Fruit fly (Drosophila melanogaster) whole organism, wandering third instar larva: ENCODE measurements around the gene tmod.
A peak's percentile ranks its signal among the peaks of the same experiment; 100 is the strongest.

ENCODE experiments used
- Abd-B ChIP-seq: fragments of >200 bp; optimal IDR thresholded peaks from 2 replicates; lab custom pipeline; 2017; ENCODE audit warnings: missing biosample characterization, missing genetic modification characterization
- CG32264 ChIP-seq: fragments of 200-800 bp; sonication (Bioruptor generic); optimal IDR thresholded peaks from 2 replicates; lab custom pipeline; 2016; ENCODE audit warnings: missing biosample characterization, missing genetic modification characterization
- CG9705 ChIP-seq: fragments of 200-800 bp; sonication (Bioruptor generic); optimal IDR thresholded peaks from 2 replicates; lab custom pipeline; 2018; ENCODE audit warnings: missing biosample characterization, mild to moderate bottlenecking, missing genetic modification characterization
- CrebA ChIP-seq: fragments of 200-800 bp; sonication (Bioruptor generic); optimal IDR thresholded peaks from 2 replicates; lab custom pipeline; 2016; ENCODE audit warnings: missing biosample characterization, mild to moderate bottlenecking, missing genetic modification characterization, borderline replicate concordance
- Dfd ChIP-seq: fragments of >200 bp; optimal IDR thresholded peaks from 2 replicates; lab custom pipeline; 2017; ENCODE audit warnings: missing biosample characterization, missing genetic modification characterization
- Dif ChIP-seq: fragments of 200-275, 200-300 bp; sonication (Bioruptor generic); optimal IDR thresholded peaks from 2 replicates; lab custom pipeline; 2018; ENCODE audit warnings: missing biosample characterization, missing genetic modification characterization; ENCODE audit not compliant: partially characterized antibody
- GATAd ChIP-seq: sonication (Bioruptor generic); optimal IDR thresholded peaks from 2 replicates; lab custom pipeline; 2016; ENCODE audit warnings: missing biosample characterization, missing genetic modification characterization
- HLH106 ChIP-seq: fragments of 200-800 bp; optimal IDR thresholded peaks from 3 replicates; lab custom pipeline; 2019; ENCODE audit warnings: missing biosample characterization, mild to moderate bottlenecking, missing genetic modification characterization, moderate library complexity
- Hnf4 ChIP-seq: fragments of 200-800 bp; sonication (Bioruptor generic); optimal IDR thresholded peaks from 2 replicates; lab custom pipeline; 2016; ENCODE audit warnings: missing biosample characterization, mild to moderate bottlenecking, missing genetic modification characterization
- Hr78 ChIP-seq: fragments of >200 bp; optimal IDR thresholded peaks from 2 replicates; lab custom pipeline; 2017; ENCODE audit warnings: missing biosample characterization, missing genetic modification characterization
- Hr83 ChIP-seq: fragments of 200-300 bp; sonication (Bioruptor generic); optimal IDR thresholded peaks from 2 replicates; lab custom pipeline; 2016; ENCODE audit warnings: missing biosample characterization, mild to moderate bottlenecking, missing genetic modification characterization, moderate library complexity; ENCODE audit not compliant: poor library complexity, severe bottlenecking
- Jra ChIP-seq: sonication (Bioruptor generic); optimal IDR thresholded peaks from 2 replicates; lab custom pipeline; 2016; ENCODE audit warnings: missing biosample characterization, missing genetic modification characterization
- Mio ChIP-seq: sonication (Bioruptor generic); optimal IDR thresholded peaks from 2 replicates; lab custom pipeline; 2016; ENCODE audit warnings: missing biosample characterization, missing genetic modification characterization
- Myc ChIP-seq: fragments of >200 bp; optimal IDR thresholded peaks from 2 replicates; lab custom pipeline; 2017
- N ChIP-seq: fragments of >200 bp; optimal IDR thresholded peaks from 2 replicates; lab custom pipeline; 2018; ENCODE audit warnings: missing biosample characterization, missing external identifiers, missing genetic modification characterization
- OdsH ChIP-seq: fragments of 200-800 bp; sonication (Bioruptor generic); optimal IDR thresholded peaks from 2 replicates; lab custom pipeline; 2016; ENCODE audit warnings: missing biosample characterization, mild to moderate bottlenecking, missing genetic modification characterization
- Rel ChIP-seq, 2 experiments: fragments of 200-800 bp; sonication (Bioruptor generic) in 1 of 2; optimal IDR thresholded peaks; 2 replicates in 1 of 2; 3 replicates in 1 of 2; lab custom pipeline; 2016 to 2019; ENCODE audit warnings: mild to moderate bottlenecking in 2 of 2, missing biosample characterization in 2 of 2, missing genetic modification characterization in 2 of 2, moderate library complexity in 1 of 2
- Sp1 ChIP-seq: fragments of 200-800 bp; sonication (Bioruptor generic); optimal IDR thresholded peaks from 3 replicates; lab custom pipeline; 2019; ENCODE audit warnings: missing biosample characterization, mild to moderate bottlenecking, missing genetic modification characterization, moderate library complexity
- Vsx2 ChIP-seq: fragments of 200-300, 225-300 bp; sonication (Bioruptor generic); optimal IDR thresholded peaks from 2 replicates; lab custom pipeline; 2018; ENCODE audit warnings: missing biosample characterization, missing genetic modification characterization; ENCODE audit not compliant: partially characterized antibody
- br ChIP-seq: fragments of 200-800 bp; sonication (Bioruptor generic); optimal IDR thresholded peaks from 2 replicates; lab custom pipeline; 2016; ENCODE audit warnings: missing biosample characterization, missing genetic modification characterization
- brk ChIP-seq: fragments of 200-800 bp; sonication (Bioruptor generic); optimal IDR thresholded peaks from 2 replicates; lab custom pipeline; 2016; ENCODE audit warnings: missing biosample characterization, mild to moderate bottlenecking, missing genetic modification characterization
- dl ChIP-seq, 2 experiments: fragments of 175-275, 200-275 bp in 1 of 2; fragments of 200-275 bp in 1 of 2; sonication (Bioruptor generic); optimal IDR thresholded peaks; lab custom pipeline; 2018; ENCODE audit warnings: mild to moderate bottlenecking in 2 of 2, missing biosample characterization in 2 of 2, missing genetic modification characterization in 2 of 2, moderate library complexity in 2 of 2; ENCODE audit not compliant: partially characterized antibody in 2 of 2, insufficient read depth in 1 of 2
- dmrt93B ChIP-seq: fragments of 200-800 bp; sonication (Bioruptor generic); optimal IDR thresholded peaks from 2 replicates; lab custom pipeline; 2018; ENCODE audit warnings: missing biosample characterization, mild to moderate bottlenecking, missing genetic modification characterization
- dsf ChIP-seq: sonication (Bioruptor generic); optimal IDR thresholded peaks from 2 replicates; lab custom pipeline; 2016; ENCODE audit warnings: missing biosample characterization, missing genetic modification characterization, borderline replicate concordance
- ey ChIP-seq: fragments of 200-800 bp; sonication (Bioruptor generic); optimal IDR thresholded peaks from 2 replicates; lab custom pipeline; 2016; ENCODE audit warnings: missing biosample characterization, missing genetic modification characterization
- foxo ChIP-seq, 2 experiments: fragments of 200-800 bp; sonication (Bioruptor generic); optimal IDR thresholded peaks; 2 replicates in 1 of 2; 3 replicates in 1 of 2; lab custom pipeline; 2016 to 2017; ENCODE audit warnings: missing biosample characterization in 2 of 2, missing genetic modification characterization in 2 of 2
- fru ChIP-seq: fragments of 200-800 bp; sonication (Bioruptor generic); optimal IDR thresholded peaks from 3 replicates; lab custom pipeline; 2016; ENCODE audit warnings: missing biosample characterization, mild to moderate bottlenecking, missing genetic modification characterization
- h ChIP-seq: fragments of 200-800 bp; sonication (Bioruptor generic); optimal IDR thresholded peaks from 3 replicates; lab custom pipeline; 2016; ENCODE audit warnings: missing biosample characterization, mild to moderate bottlenecking, missing genetic modification characterization
- jim ChIP-seq: fragments of 175-275, 200-325 bp; sonication (Bioruptor generic); optimal IDR thresholded peaks from 2 replicates; lab custom pipeline; 2016; ENCODE audit warnings: missing biosample characterization, mild to moderate bottlenecking, missing genetic modification characterization
- lola ChIP-seq: fragments of >200 bp; optimal IDR thresholded peaks from 2 replicates; lab custom pipeline; 2017; ENCODE audit warnings: missing biosample characterization, missing genetic modification characterization
- pan ChIP-seq: fragments of >200 bp; optimal IDR thresholded peaks from 2 replicates; lab custom pipeline; 2017
- psq ChIP-seq: fragments of 200-800 bp; sonication (Bioruptor generic); optimal IDR thresholded peaks from 3 replicates; lab custom pipeline; 2017; ENCODE audit warnings: missing biosample characterization, mild to moderate bottlenecking, missing genetic modification characterization, moderate library complexity
- rgr ChIP-seq: fragments of 200-800 bp; sonication (Bioruptor generic); optimal IDR thresholded peaks from 3 replicates; lab custom pipeline; 2016; ENCODE audit warnings: missing biosample characterization, mild to moderate bottlenecking, missing genetic modification characterization
- sage ChIP-seq: fragments of 200-800 bp; sonication (Bioruptor generic); optimal IDR thresholded peaks from 2 replicates; lab custom pipeline; 2016; ENCODE audit warnings: missing biosample characterization, mild to moderate bottlenecking, missing genetic modification characterization
- sv ChIP-seq: fragments of 200-800 bp; sonication (Bioruptor generic); optimal IDR thresholded peaks from 3 replicates; lab custom pipeline; 2016; ENCODE audit warnings: missing biosample characterization, missing genetic modification characterization
- tai ChIP-seq: sonication (Bioruptor generic); optimal IDR thresholded peaks from 2 replicates; lab custom pipeline; 2016; ENCODE audit warnings: missing biosample characterization, missing genetic modification characterization
- usp ChIP-seq: fragments of >200 bp; optimal IDR thresholded peaks from 2 replicates; lab custom pipeline; 2017; ENCODE audit warnings: missing biosample characterization, missing genetic modification characterization
- woc ChIP-seq: sonication (Bioruptor generic); optimal IDR thresholded peaks from 2 replicates; lab custom pipeline; 2016; ENCODE audit warnings: missing biosample characterization, mild to moderate bottlenecking, missing genetic modification characterization

The tmod gene

DNA sequence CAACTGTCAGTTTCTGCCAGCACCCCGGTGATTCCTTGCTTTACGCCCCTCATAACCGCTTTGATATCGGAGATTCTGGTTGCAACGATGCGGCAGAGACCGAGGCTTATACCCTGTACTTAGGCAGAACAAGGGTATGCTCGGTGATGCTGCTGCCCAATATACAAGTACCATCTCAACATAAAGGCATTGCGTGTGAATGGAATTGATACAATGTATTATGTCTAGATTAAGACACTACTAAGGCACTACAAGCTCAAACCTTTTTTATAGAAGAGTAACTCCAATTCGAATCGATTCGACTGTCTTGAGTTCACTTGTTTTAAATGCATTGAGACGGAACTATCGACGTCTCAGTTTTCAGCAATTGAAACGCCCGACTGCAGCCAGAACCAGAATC lies 34.8 kb downstream of the tmod start (continued):
- TF ChIP-seq CG32264 (GFP tag; lab: Kevin White, UChicago) (no peak), sage (GFP tag; lab: Kevin White, UChicago) (no peak), CrebA (GFP tag; lab: Kevin White, UChicago) (no peak), ey (peak; percentile 44)

DNA sequence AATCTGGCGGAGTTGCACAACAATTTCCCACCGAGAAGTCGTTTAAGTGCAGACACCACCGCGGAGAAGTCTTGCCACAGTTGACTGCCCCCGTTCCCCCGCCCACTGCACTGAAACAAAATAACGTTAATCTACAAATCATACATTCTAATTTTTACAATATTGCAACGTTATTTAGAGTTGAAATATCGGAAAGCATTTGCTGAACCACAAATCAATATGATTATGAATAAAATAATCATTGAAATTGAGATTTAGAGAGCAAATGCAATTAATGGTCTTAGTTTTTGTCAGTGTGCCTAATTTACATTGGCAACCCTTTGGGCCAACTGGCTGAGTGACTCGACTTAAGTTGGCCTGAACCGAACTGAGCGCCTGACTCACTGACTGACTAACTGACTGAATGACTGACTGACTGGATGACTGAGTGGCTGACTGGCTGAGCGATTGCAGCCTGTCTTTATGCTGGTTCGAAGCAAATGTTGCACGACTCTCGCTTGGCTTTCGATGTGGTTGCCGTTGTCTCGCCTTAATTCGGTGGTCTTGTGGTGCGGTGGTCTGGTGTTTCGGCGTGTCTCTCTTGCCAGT lies 38.2 kb downstream of the tmod start:
- TF ChIP-seq Myc (lab: Kevin White, UChicago) (no peak), rgr (GFP tag; lab: Kevin White, UChicago) (peak; percentile 90), Dfd (no peak), CrebA (GFP tag; lab: Kevin White, UChicago) (peak; percentile 61), h (GFP tag; lab: Kevin White, UChicago) (peak; percentile 95), foxo (GFP tag; optimal IDR thresholded peaks at IDR 0.05; lab: Kevin White, UChicago) (peak; percentile 37 to 95), CG9705 (GFP tag; lab: Kevin White, UChicago) (peak; percentile 71), HLH106 (tag; lab: Kevin White, UChicago) (peak; percentile 92), N (no peak), Vsx2 (no peak), woc (peak; percentile 94), sage (GFP tag; lab: Kevin White, UChicago) (peak; percentile 80), dmrt93B (GFP tag; lab: Kevin White, UChicago) (peak; percentile 88), Rel (GFP tag; optimal IDR thresholded peaks at IDR 0.05; lab: Kevin White, UChicago) (peak; percentile 27), Rel (tag; optimal IDR thresholded peaks at IDR 0.05; lab: Kevin White, UChicago) (peak; percentile 43), CG32264 (GFP tag; lab: Kevin White, UChicago) (peak; percentile 71), GATAd (GFP tag; lab: Kevin White, UChicago) (no peak), Hnf4 (peak; percentile 90), lola (GFP tag; lab: Kevin White, UChicago) (no peak), dsf (GFP tag; lab: Kevin White, UChicago) (peak; percentile 62), Hr83 (GFP tag; lab: Kevin White, UChicago) (no peak), OdsH (GFP tag; lab: Kevin White, UChicago) (peak; percentile 91), psq (GFP tag; lab: Kevin White, UChicago) (peak; percentile 80), Mio (GFP tag; lab: Kevin White, UChicago) (peak; percentile 6), Hr78 (no peak), fru (GFP tag; lab: Kevin White, UChicago) (peak; percentile 94), jim (no peak), brk (GFP tag; lab: Kevin White, UChicago) (peak; percentile 83), Sp1 (GFP tag; lab: Kevin White, UChicago) (peak; percentile 90), usp (GFP tag; lab: Kevin White, UChicago) (no peak), dl (GFP tag; optimal IDR thresholded peaks at IDR 0.05; lab: Kevin White, UChicago; ENCODE audit: insufficient read depth in 1 of 2, partially characterized antibody in 2 of 2) (peak in 1 of 2 experiments; percentile 24), pan (no peak), br (GFP tag; lab: Kevin White, UChicago) (peak; percentile 89), Dif (GFP tag; lab: Kevin White, UChicago) (peak; percentile 37), tai (GFP tag; lab: Kevin White, UChicago) (no peak), Jra (GFP tag; lab: Kevin White, UChicago) (peak; percentile 84), ey (peak; percentile 92), Abd-B (no peak), sv (GFP tag; lab: Kevin White, UChicago) (peak; percentile 67)

DNA sequence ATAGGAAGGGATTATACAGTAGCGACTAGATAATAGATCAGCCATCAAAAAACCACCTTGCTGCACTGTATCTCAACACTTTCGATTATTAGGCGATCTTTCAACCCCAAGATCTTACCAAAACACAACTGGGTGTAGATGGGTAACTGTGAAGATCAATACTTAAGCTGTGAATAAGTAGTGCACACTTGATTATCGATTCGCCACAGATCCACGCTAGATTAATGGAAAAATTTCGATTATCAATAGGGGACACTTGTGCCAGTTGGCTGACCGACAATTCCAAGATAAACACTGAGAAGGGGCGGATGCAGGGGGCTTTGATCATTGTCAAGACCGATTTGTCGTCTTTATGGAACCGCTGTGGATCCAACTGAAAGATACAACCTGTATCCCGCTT lies 46.7 kb downstream of the tmod start, which contains the start of gene CG9702:
Gene CG9702, plus strand, starts transcription at position 301 of the 400 bp plus-strand sequence.
- no peak for TF ChIP-seq CrebA (GFP tag; lab: Kevin White, UChicago)
- TF ChIP-seq brk (GFP tag; lab: Kevin White, UChicago), result no peak
- TF ChIP-seq Mio (GFP tag; lab: Kevin White, UChicago), result no peak
- no peak for TF ChIP-seq tai (GFP tag; lab: Kevin White, UChicago)
- TF ChIP-seq Myc (lab: Kevin White, UChicago), result no peak
- no peak for TF ChIP-seq CG9705 (GFP tag; lab: Kevin White, UChicago)
- TF ChIP-seq Jra (GFP tag; lab: Kevin White, UChicago), result no peak
- no peak for TF ChIP-seq Rel (GFP tag; optimal IDR thresholded peaks at IDR 0.05; lab: Kevin White, UChicago)
- TF ChIP-seq Rel (tag; optimal IDR thresholded peaks at IDR 0.05; lab: Kevin White, UChicago), result no peak
- TF ChIP-seq ey, result no peak
- no peak for TF ChIP-seq psq (GFP tag; lab: Kevin White, UChicago)
